Fruit fly (Drosophila melanogaster): ENCODE results near the gene Osi24.
A peak's percentile ranks its signal among the peaks of the same experiment; 100 is the strongest.

Gene Osi24

dm6 chr3R:6198488-6198892 is at the start of gene Osi24 (continued):
- TF ChIP-seq CG8281 (tag; optimal IDR thresholded peaks at IDR 0.05): no peak
- peak; percentile 35 for TF ChIP-seq chn (GFP tag; optimal IDR thresholded peaks at IDR 0.05)
- TF ChIP-seq p53 (GFP tag; optimal IDR thresholded peaks at IDR 0.05): no peak
- TF ChIP-seq CG2129 (GFP tag; IDR thresholded peaks at IDR 0.05; ENCODE audit: partially characterized antibody): no peak
- no peak for TF ChIP-seq CG1832 (GFP tag; optimal IDR thresholded peaks at IDR 0.05)
- peak; percentile 64 for TF ChIP-seq CG6689 (GFP tag; IDR thresholded peaks at IDR 0.05)
- TF ChIP-seq pan (optimal IDR thresholded peaks at IDR 0.05): no peak
- peak in 1 of 2 experiments; percentile 78 for TF ChIP-seq pan (GFP tag; optimal IDR thresholded peaks at IDR 0.05 in 1 of 2, IDR thresholded peaks at IDR 0.05 in 1 of 2)
- TF ChIP-seq twi (tag; optimal IDR thresholded peaks at IDR 0.05): no peak
- peak; percentile 44 for TF ChIP-seq Camta (GFP tag; optimal IDR thresholded peaks at IDR 0.05)
- TF ChIP-seq CG17802 (tag; optimal IDR thresholded peaks at IDR 0.05): no peak
- TF ChIP-seq CG7839 (tag; optimal IDR thresholded peaks at IDR 0.05): peak; percentile 54
- TF ChIP-seq tgo (GFP tag; IDR thresholded peaks at IDR 0.05): peak; percentile 75
- no peak for TF ChIP-seq lbe (GFP tag; optimal IDR thresholded peaks at IDR 0.05)
- TF ChIP-seq CG3838 (GFP tag; optimal IDR thresholded peaks at IDR 0.05): peak; percentile 7
- TF ChIP-seq ase (GFP tag; IDR thresholded peaks at IDR 0.05): peak; percentile 45; the same call in 1 of the 3 replicates
- peak; percentile 73 for TF ChIP-seq CG2712 (tag; optimal IDR thresholded peaks at IDR 0.05)
- TF ChIP-seq CG4820 (GFP tag; optimal IDR thresholded peaks at IDR 0.05): peak; percentile 42
- TF ChIP-seq CG7963 (GFP tag; IDR thresholded peaks at IDR 0.05; ENCODE audit: partially characterized antibody): no peak
- 0 out of 2 replicates have a peak, but pooled peaks have one; percentile 21 for TF ChIP-seq CG11696 (GFP tag; IDR thresholded peaks at IDR 0.05)
- peak; percentile 61 for TF ChIP-seq Asciz (GFP tag; optimal IDR thresholded peaks at IDR 0.05)
- TF ChIP-seq CG18262 (tag; optimal IDR thresholded peaks at IDR 0.05): peak; percentile 56
- TF ChIP-seq CG13424 (tag; optimal IDR thresholded peaks at IDR 0.05): peak; percentile 52
- peak; percentile 51; the same call in 1 of the 2 replicates for TF ChIP-seq chm (GFP tag; IDR thresholded peaks at IDR 0.05)
- TF ChIP-seq ac (GFP tag; optimal IDR thresholded peaks at IDR 0.05): no peak
- TF ChIP-seq NC2β (GFP tag; optimal IDR thresholded peaks at IDR 0.05): peak; percentile 33
- TF ChIP-seq CG12236 (GFP tag; optimal IDR thresholded peaks at IDR 0.05): no peak
- no peak for TF ChIP-seq psq (GFP tag; optimal IDR thresholded peaks at IDR 0.05)
- no peak for TF ChIP-seq CG6272 (GFP tag; IDR thresholded peaks at IDR 0.05)
- no peak for TF ChIP-seq grn (GFP tag; optimal IDR thresholded peaks at IDR 0.05)
- no peak for TF ChIP-seq Dfd (GFP tag; optimal IDR thresholded peaks at IDR 0.05)
- TF ChIP-seq CG4617 (GFP tag; optimal IDR thresholded peaks at IDR 0.05; ENCODE audit: borderline replicate concordance): no peak
- TF ChIP-seq sob (GFP tag; IDR thresholded peaks at IDR 0.05): peak; percentile 34; the same call in 1 of the 2 replicates
- TF ChIP-seq CG15269 (tag; optimal IDR thresholded peaks at IDR 0.05): peak; percentile 34
- no peak for TF ChIP-seq Sin3A (optimal IDR thresholded peaks at IDR 0.05)
- TF ChIP-seq Doc3 (GFP tag; IDR thresholded peaks at IDR 0.05; ENCODE audit: partially characterized antibody): no peak
- TF ChIP-seq so (GFP tag; IDR thresholded peaks at IDR 0.05): peak; percentile 83
- TF ChIP-seq E2f2 (GFP tag; IDR thresholded peaks at IDR 0.05): no peak
- peak; percentile 35 for TF ChIP-seq CG16863 (GFP tag; optimal IDR thresholded peaks at IDR 0.05)
- TF ChIP-seq croc (GFP tag; conservative IDR thresholded peaks at IDR 0.05): peak; percentile 39; the same call in 1 of the 3 replicates
- TF ChIP-seq CG12659 (GFP tag; optimal IDR thresholded peaks at IDR 0.05): peak; percentile 27
- TF ChIP-seq bbx (GFP tag; IDR thresholded peaks at IDR 0.05; ENCODE audit: partially characterized antibody): no peak
- TF ChIP-seq CG12299 (tag; optimal IDR thresholded peaks at IDR 0.05): no peak
- TF ChIP-seq CG17328 (GFP tag; IDR thresholded peaks at IDR 0.05): peak; percentile 67
- TF ChIP-seq C15 (GFP tag; IDR thresholded peaks at IDR 0.05): no peak
- TF ChIP-seq Bgb (GFP tag; IDR thresholded peaks at IDR 0.05; ENCODE audit: partially characterized antibody): no peak
- peak; percentile 18 for TF ChIP-seq CG6813 (GFP tag; optimal IDR thresholded peaks at IDR 0.05)
- TF ChIP-seq CG10321 (GFP tag; IDR thresholded peaks at IDR 0.05): no peak
- TF ChIP-seq ken (GFP tag; IDR thresholded peaks at IDR 0.05): peak; percentile 73
- TF ChIP-seq sima (GFP tag; optimal IDR thresholded peaks at IDR 0.05): no peak
- TF ChIP-seq CG10565 (GFP tag; optimal IDR thresholded peaks at IDR 0.05): no peak
- no peak for TF ChIP-seq CG9727 (GFP tag; optimal IDR thresholded peaks at IDR 0.05)
